Fruit fly (Drosophila melanogaster) whole organism: ENCODE data around the gene me31B.

ENCODE experiments used
- CG8478 ChIP-seq: fragments of >200 bp; optimal IDR thresholded peaks from 2 replicates; lab custom pipeline; 2018; ENCODE audit warnings: inconsistent platforms
- Dll ChIP-seq: fragments of >200 bp; optimal IDR thresholded peaks from 2 replicates; lab custom pipeline; 2017
- EcR ChIP-seq, 2 experiments: fragments of >200 bp; optimal IDR thresholded peaks; 2 replicates each; lab custom pipeline; 2017; ENCODE audit warnings: missing biosample characterization in 2 of 2, missing genetic modification characterization in 2 of 2, missing genetic modification reagents in 2 of 2
- pan ChIP-seq: fragments of >200 bp; optimal IDR thresholded peaks from 2 replicates; lab custom pipeline; 2017
- psq ChIP-seq: fragments of >200 bp; optimal IDR thresholded peaks from 2 replicates; lab custom pipeline; 2017
- usp ChIP-seq: fragments of >200 bp; optimal IDR thresholded peaks from 2 replicates; lab custom pipeline; 2017; ENCODE audit warnings: missing biosample characterization, missing genetic modification characterization, mixed read lengths

me31B gene

dm6 chr2L:10263830-10264634 is 24.9 kb downstream of the me31B start, which contains the start of gene REPTOR-BP:
Gene REPTOR-BP (plus strand): TSS chr2L:10264125.
- TF ChIP-seq usp (no peak), psq (no peak), CG8478 (lab: Kevin White, UChicago) (no peak), Dll (lab: Kevin White, UChicago) (no peak), EcR (GFP tag; optimal IDR thresholded peaks at IDR 0.05; lab: Kevin White, UChicago) (no peak), pan (lab: Kevin White, UChicago) (no peak)

DNA sequence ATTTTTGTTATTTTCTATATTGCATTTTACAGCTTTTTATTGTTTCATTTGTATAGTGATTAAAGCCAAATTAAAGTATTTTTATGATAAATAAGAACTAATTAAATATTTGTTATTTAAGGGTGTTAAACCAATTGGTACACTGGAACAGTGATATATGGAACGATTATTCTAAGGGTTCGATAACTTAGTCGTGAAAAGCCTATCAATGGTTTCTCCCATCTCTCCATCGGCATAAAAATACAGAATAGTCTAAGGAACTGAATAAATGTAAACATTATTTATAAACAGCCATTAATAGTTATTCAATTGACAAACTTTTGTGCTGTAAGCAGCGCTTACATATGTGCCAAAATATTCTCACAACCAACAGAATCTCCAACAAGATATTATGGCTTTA is 26.0 kb downstream of the me31B start, which contains the start of gene Mob3:
Gene Mob3 (plus strand): TSS at position 208 of the 400 bp plus-strand sequence.
- TF ChIP-seq usp (no peak), Dll (lab: Kevin White, UChicago) (no peak), CG8478 (lab: Kevin White, UChicago) (no peak), pan (lab: Kevin White, UChicago) (no peak), psq (no peak), EcR (GFP tag; optimal IDR thresholded peaks at IDR 0.05; lab: Kevin White, UChicago) (no peak)

- TF ChIP-seq usp, result no peak
- TF ChIP-seq EcR (GFP tag; optimal IDR thresholded peaks at IDR 0.05; lab: Kevin White, UChicago), result no peak
- no peak for TF ChIP-seq psq
- TF ChIP-seq pan (lab: Kevin White, UChicago), result no peak
Observed at dm6 chr2L:10266511-10266910, 27.4 kb downstream of the me31B start, which contains the start of gene CG4953. Gene CG4953 (plus strand): TSS chr2L:10266703.

dm6 chr2L:10268688-10269087 is 29.5 kb downstream of the me31B start, which contains the start of gene CG4957:
Gene CG4957 (plus strand): TSS chr2L:10268872.
- TF ChIP-seq psq (no peak), CG8478 (lab: Kevin White, UChicago) (no peak), EcR (GFP tag; optimal IDR thresholded peaks at IDR 0.05; lab: Kevin White, UChicago) (no peak), Dll (lab: Kevin White, UChicago) (no peak), usp (no peak), pan (lab: Kevin White, UChicago) (no peak)

DNA sequence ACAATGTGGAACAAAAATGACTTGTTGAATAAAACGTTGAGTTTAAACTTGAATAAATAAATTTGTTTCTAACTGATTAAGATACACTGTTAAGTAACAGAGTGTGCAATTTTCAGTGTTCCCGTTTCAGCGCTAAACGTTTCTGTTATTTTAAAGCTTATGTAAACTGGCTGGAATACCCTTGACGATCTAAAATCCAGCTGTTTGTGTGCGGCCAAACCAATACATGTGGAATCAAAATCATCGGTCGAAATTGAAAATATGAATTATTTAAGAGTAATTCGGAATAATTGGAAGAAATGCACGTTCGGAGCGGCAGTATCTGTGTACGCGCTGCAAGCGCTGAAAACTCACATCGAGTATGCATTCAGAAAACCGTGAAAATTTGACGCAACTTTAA is 30.7 kb downstream of the me31B start, which contains the start of gene Mulk:
Gene Mulk (plus strand): TSS at position 198 of the 400 bp plus-strand sequence.
- TF ChIP-seq psq (no peak), Dll (lab: Kevin White, UChicago) (no peak), pan (lab: Kevin White, UChicago) (no peak), EcR (GFP tag; optimal IDR thresholded peaks at IDR 0.05; lab: Kevin White, UChicago) (no peak), usp (no peak), CG8478 (lab: Kevin White, UChicago) (no peak)

- TF ChIP-seq Dll (lab: Kevin White, UChicago) (no peak), EcR (GFP tag; optimal IDR thresholded peaks at IDR 0.05; lab: Kevin White, UChicago) (no peak), pan (lab: Kevin White, UChicago) (no peak), CG8478 (lab: Kevin White, UChicago) (no peak), usp (no peak), psq (no peak)
Observed at dm6 chr2L:10272224-10272623, 33.1 kb downstream of the me31B start, which contains the start of gene trk. Gene trk (minus strand): TSS chr2L:10272324.

dm6 chr2L:10276436-10276835 is 37.3 kb downstream of the me31B start:
- no peak for TF ChIP-seq pan (lab: Kevin White, UChicago)
- no peak for TF ChIP-seq usp
- no peak for TF ChIP-seq psq

dm6 chr2L:10276846-10277245 is 37.7 kb downstream of the me31B start:
- TF ChIP-seq EcR (GFP tag; optimal IDR thresholded peaks at IDR 0.05; lab: Kevin White, UChicago), result no peak
- no peak for TF ChIP-seq pan (lab: Kevin White, UChicago)
- TF ChIP-seq psq, result no peak
- no peak for TF ChIP-seq usp
- TF ChIP-seq CG8478 (lab: Kevin White, UChicago), result no peak
- no peak for TF ChIP-seq Dll (lab: Kevin White, UChicago)

- TF ChIP-seq usp (no peak), Dll (lab: Kevin White, UChicago) (no peak), psq (no peak), CG8478 (lab: Kevin White, UChicago) (no peak), pan (lab: Kevin White, UChicago) (no peak), EcR (GFP tag; optimal IDR thresholded peaks at IDR 0.05; lab: Kevin White, UChicago) (no peak)
Observed at dm6 chr2L:10277362-10277761, 38.2 kb downstream of the me31B start.

- no peak for TF ChIP-seq Dll (lab: Kevin White, UChicago)
- TF ChIP-seq psq, result no peak
- no peak for TF ChIP-seq pan (lab: Kevin White, UChicago)
- no peak for TF ChIP-seq usp
- no peak for TF ChIP-seq EcR (GFP tag; optimal IDR thresholded peaks at IDR 0.05; lab: Kevin White, UChicago)
- TF ChIP-seq CG8478 (lab: Kevin White, UChicago), result no peak
Observed at dm6 chr2L:10278658-10279057, 39.5 kb downstream of the me31B start, which contains the start of gene Utx. Gene Utx (minus strand): TSS chr2L:10278811.

dm6 chr2L:10280772-10281171 is 41.6 kb downstream of the me31B start, which contains the start of gene CG34043:
Gene CG34043 (minus strand): TSS chr2L:10280872.
- no peak for TF ChIP-seq psq

dm6 chr2L:10291276-10291675 is 52.1 kb downstream of the me31B start:
- TF ChIP-seq pan (lab: Kevin White, UChicago) (no peak), Dll (lab: Kevin White, UChicago) (no peak), usp (no peak), CG8478 (lab: Kevin White, UChicago) (no peak), psq (no peak), EcR (GFP tag; optimal IDR thresholded peaks at IDR 0.05; lab: Kevin White, UChicago) (no peak)
